Worm (Caenorhabditis elegans) whole organism, L1 larva: Measurements from ENCODE around the gene dpy-23.

ENCODE experiments used
- egl-13 ChIP-seq: sonication (generic microtip); optimal IDR thresholded peaks from 2 replicates; lab custom pipeline; 2016; ENCODE audit warnings: missing genotype, missing genetic modification reagents, missing genetic modification characterization, missing compliant biosample characterization
- lin-39 ChIP-seq: fragments of 150-350 bp; optimal IDR thresholded peaks from 2 replicates; lab custom pipeline; 2014; ENCODE audit warnings: missing biosample characterization, missing genetic modification reagents, missing genetic modification characterization
- ztf-4 ChIP-seq: fragments of 150-350 bp; optimal IDR thresholded peaks from 2 replicates; lab custom pipeline; 2014; ENCODE audit warnings: missing biosample characterization, missing genetic modification characterization

- TF ChIP-seq ztf-4 (tag; lab: Kevin White, UChicago) = no peak
- no peak for TF ChIP-seq egl-13
- TF ChIP-seq lin-39 (tag; lab: Kevin White, UChicago) = no peak
Measured at ce11 chrX:4357467-4357866, 31.7 kb upstream of the dpy-23 start, which contains the start of gene F14H12.6.
